Worm (Caenorhabditis elegans) whole organism, L1 larva: ENCODE measurements around the gene gen-1.
A peak's percentile ranks its signal among the peaks of the same experiment; 100 is the strongest.

Experiments used
- C34B4.2 ChIP-seq: sonication (generic microtip); optimal IDR thresholded peaks from 2 replicates; lab custom pipeline; 2017; ENCODE audit warnings: mild to moderate bottlenecking, missing genetic modification characterization, missing compliant biosample characterization
- F16B12.6 ChIP-seq: fragments of 150-350 bp; optimal IDR thresholded peaks from 2 replicates; lab custom pipeline; 2014; ENCODE audit warnings: missing biosample characterization, missing genetic modification characterization
- Y116A8C.19 ChIP-seq: sonication (generic microtip); optimal IDR thresholded peaks from 2 replicates; lab custom pipeline; 2016; ENCODE audit warnings: missing compliant biosample characterization, missing genetic modification characterization, borderline replicate concordance
- alr-1 ChIP-seq: fragments of 200-800 bp; sonication (Bioruptor generic); optimal IDR thresholded peaks from 2 replicates; lab custom pipeline; 2018; ENCODE audit warnings: borderline replicate concordance, mild to moderate bottlenecking, missing genetic modification characterization, missing compliant biosample characterization
- aly-2 ChIP-seq: fragments of 150-350 bp; optimal IDR thresholded peaks from 2 replicates; lab custom pipeline; 2014; ENCODE audit warnings: missing biosample characterization, missing genetic modification characterization
- ama-1 ChIP-seq: fragments of 150-350 bp; optimal IDR thresholded peaks from 2 replicates; lab custom pipeline; 2014
- blmp-1 ChIP-seq: fragments of 150-350 bp; optimal IDR thresholded peaks from 2 replicates; lab custom pipeline; 2014; ENCODE audit warnings: missing biosample characterization, missing genetic modification characterization
- ceh-63 ChIP-seq: fragments of 200-800 bp; sonication (Bioruptor generic); optimal IDR thresholded peaks from 2 replicates; lab custom pipeline; 2018; ENCODE audit warnings: mild to moderate bottlenecking, missing genetic modification characterization, missing compliant biosample characterization
- ceh-8 ChIP-seq: fragments of 200-800 bp; sonication (Bioruptor generic); optimal IDR thresholded peaks from 2 replicates; lab custom pipeline; 2018; ENCODE audit warnings: mild to moderate bottlenecking, missing genetic modification characterization, moderate library complexity, missing compliant biosample characterization
- ceh-82 ChIP-seq, 3 experiments: fragments of 150-350 bp in 1 of 3; sonication (generic microtip) in 2 of 3; optimal IDR thresholded peaks; 2 replicates each; lab custom pipeline; 2014 to 2017; ENCODE audit warnings: missing biosample characterization in 3 of 3, missing genetic modification characterization in 3 of 3
- ceh-88 ChIP-seq: fragments of 200-800 bp; sonication (Bioruptor generic); IDR thresholded peaks from 2 replicates; pipeline ENCODE4 v1.3.6; 2022; ENCODE audit warnings: missing genetic modification characterization, missing compliant biosample characterization
- ces-1 ChIP-seq: fragments of 150-350 bp; optimal IDR thresholded peaks from 2 replicates; lab custom pipeline; 2014; ENCODE audit warnings: missing biosample characterization, missing genetic modification reagents, missing genetic modification characterization
- dpl-1 ChIP-seq, 3 experiments: fragments of 150-350 bp in 2 of 3; sonication (generic microtip) in 1 of 3; optimal IDR thresholded peaks; 2 replicates each; lab custom pipeline; 2014 to 2017; ENCODE audit warnings: missing biosample characterization in 3 of 3, missing genetic modification characterization in 3 of 3, missing genetic modification reagents in 3 of 3
- dsc-1 ChIP-seq: sonication (generic microtip); optimal IDR thresholded peaks from 2 replicates; lab custom pipeline; 2016; ENCODE audit warnings: mild to moderate bottlenecking, missing genetic modification characterization, missing compliant biosample characterization
- egl-27 ChIP-seq, 2 experiments: fragments of 150-350 bp in 1 of 2; sonication (generic microtip); optimal IDR thresholded peaks; 3 replicates each; lab custom pipeline; 2017 to 2018; ENCODE audit warnings: missing biosample characterization in 2 of 2, missing genetic modification characterization in 2 of 2, missing genetic modification reagents in 2 of 2
- elt-2 ChIP-seq: sonication (generic microtip); optimal IDR thresholded peaks from 2 replicates; lab custom pipeline; 2016; ENCODE audit warnings: missing genetic modification characterization, mild to moderate bottlenecking, inconsistent platforms, missing compliant biosample characterization, missing genetic modification reagents
- elt-3 ChIP-seq, 6 experiments: fragments of 150-350 bp in 1 of 6; sonication (generic microtip); optimal IDR thresholded peaks; 2 replicates each; lab custom pipeline; 2017 to 2018; ENCODE audit warnings: missing biosample characterization in 6 of 6, missing genetic modification characterization in 6 of 6, inconsistent platforms in 1 of 6
- ets-5 ChIP-seq: fragments of 200-800 bp; sonication (Bioruptor generic); IDR thresholded peaks from 2 replicates; pipeline ENCODE4 v1.3.6; 2022; ENCODE audit warnings: missing genetic modification characterization, missing compliant biosample characterization
- grh-1 ChIP-seq: fragments of 200-800 bp; sonication (Bioruptor generic); IDR thresholded peaks from 2 replicates; pipeline ENCODE4 v1.3.6; 2022; ENCODE audit warnings: missing genetic modification reagents, missing genetic modification characterization, missing compliant biosample characterization
- hlh-17 ChIP-seq: fragments of 200-800 bp; sonication (Bioruptor generic); optimal IDR thresholded peaks from 2 replicates; lab custom pipeline; 2018; ENCODE audit warnings: missing genetic modification characterization, mild to moderate bottlenecking, missing compliant biosample characterization, moderate library complexity, borderline replicate concordance
- hpl-2 ChIP-seq: fragments of 150-350 bp; optimal IDR thresholded peaks from 2 replicates; lab custom pipeline; 2014; ENCODE audit warnings: missing biosample characterization, missing genetic modification reagents, missing genetic modification characterization
- irx-1 ChIP-seq: sonication (generic microtip); optimal IDR thresholded peaks from 2 replicates; lab custom pipeline; 2016; ENCODE audit warnings: missing genetic modification characterization, missing compliant biosample characterization
- lin-14 ChIP-seq: fragments of 200-800 bp; sonication (Bioruptor generic); optimal IDR thresholded peaks from 2 replicates; lab custom pipeline; 2018; ENCODE audit warnings: mild to moderate bottlenecking, missing genetic modification characterization, moderate library complexity, missing compliant biosample characterization
- lin-15B ChIP-seq: fragments of 150-350 bp; sonication (generic microtip); optimal IDR thresholded peaks from 3 replicates; lab custom pipeline; 2014; ENCODE audit warnings: missing biosample characterization, missing genetic modification characterization
- lsy-2 ChIP-seq, 2 experiments: fragments of 150-350 bp; optimal IDR thresholded peaks; 2 replicates each; lab custom pipeline; 2014; ENCODE audit warnings: missing biosample characterization in 2 of 2, missing genetic modification characterization in 2 of 2
- mab-9 ChIP-seq: fragments of 200-800 bp; sonication (Bioruptor generic); IDR thresholded peaks from 2 replicates; pipeline ENCODE4 v1.3.6; 2022; ENCODE audit warnings: missing genetic modification reagents, missing genetic modification characterization, missing compliant biosample characterization
- mdl-1 ChIP-seq, 2 experiments: fragments of 150-350 bp; optimal IDR thresholded peaks; 2 replicates each; lab custom pipeline; 2014 to 2017; ENCODE audit warnings: missing biosample characterization in 2 of 2, missing genetic modification characterization in 2 of 2, inconsistent platforms in 1 of 2
- mef-2 ChIP-seq: fragments of 150-350 bp; optimal IDR thresholded peaks from 2 replicates; lab custom pipeline; 2014; ENCODE audit warnings: missing biosample characterization, missing genetic modification characterization
- mep-1 ChIP-seq: fragments of 150-350 bp; optimal IDR thresholded peaks from 2 replicates; lab custom pipeline; 2014; ENCODE audit warnings: missing biosample characterization, missing genetic modification characterization
- nhr-11 ChIP-seq: fragments of 150-350 bp; optimal IDR thresholded peaks from 2 replicates; lab custom pipeline; 2014; ENCODE audit warnings: missing biosample characterization, missing genetic modification characterization
- nhr-12 ChIP-seq: sonication (generic microtip); optimal IDR thresholded peaks from 2 replicates; lab custom pipeline; 2017; ENCODE audit warnings: missing biosample characterization, missing genetic modification characterization
- nhr-20 ChIP-seq: sonication (generic microtip); optimal IDR thresholded peaks from 2 replicates; lab custom pipeline; 2016; ENCODE audit warnings: mild to moderate bottlenecking, missing genetic modification characterization, missing compliant biosample characterization
- nhr-28 ChIP-seq: fragments of 150-350 bp; optimal IDR thresholded peaks from 2 replicates; lab custom pipeline; 2014; ENCODE audit warnings: missing biosample characterization, missing genetic modification characterization
- nhr-77 ChIP-seq: fragments of 150-350 bp; optimal IDR thresholded peaks from 2 replicates; lab custom pipeline; 2014; ENCODE audit warnings: missing biosample characterization, missing genetic modification characterization
- nhr-90 ChIP-seq: sonication (generic microtip); optimal IDR thresholded peaks from 2 replicates; lab custom pipeline; 2016; ENCODE audit warnings: mild to moderate bottlenecking, missing genetic modification characterization, missing compliant biosample characterization; ENCODE audit not compliant: poor library complexity
- pax-3 ChIP-seq: fragments of 200-800 bp; sonication (Bioruptor generic); optimal IDR thresholded peaks from 2 replicates; lab custom pipeline; 2018; ENCODE audit warnings: mild to moderate bottlenecking, missing genetic modification characterization, moderate library complexity, missing compliant biosample characterization
- skn-1 ChIP-seq: fragments of 150-350 bp; optimal IDR thresholded peaks from 2 replicates; lab custom pipeline; 2014; ENCODE audit warnings: missing biosample characterization, missing genetic modification characterization
- snpc-4 ChIP-seq: fragments of 150-350 bp; optimal IDR thresholded peaks from 2 replicates; lab custom pipeline; 2014; ENCODE audit warnings: missing biosample characterization, missing genetic modification characterization
- sox-4 ChIP-seq: sonication (generic microtip); optimal IDR thresholded peaks from 2 replicates; lab custom pipeline; 2016; ENCODE audit warnings: missing genetic modification characterization, missing compliant biosample characterization
- swsn-7 ChIP-seq: sonication (generic microtip); optimal IDR thresholded peaks from 2 replicates; lab custom pipeline; 2016; ENCODE audit warnings: missing genetic modification characterization, missing compliant biosample characterization
- unc-62 ChIP-seq: fragments of 150-350 bp; optimal IDR thresholded peaks from 2 replicates; lab custom pipeline; 2014; ENCODE audit warnings: missing biosample characterization, missing genetic modification reagents, missing genetic modification characterization
- unc-98 ChIP-seq: fragments of 200-800 bp; sonication (Bioruptor generic); IDR thresholded peaks from 2 replicates; pipeline ENCODE4 v1.3.6; 2022; ENCODE audit warnings: missing genetic modification characterization, missing compliant biosample characterization
- vab-15 ChIP-seq: sonication (generic microtip); optimal IDR thresholded peaks from 2 replicates; lab custom pipeline; 2017; ENCODE audit warnings: missing genotype, mild to moderate bottlenecking, missing genetic modification characterization, missing compliant biosample characterization
- xbp-1 ChIP-seq: sonication (generic microtip); optimal IDR thresholded peaks from 2 replicates; lab custom pipeline; 2016; ENCODE audit warnings: missing genetic modification characterization, missing compliant biosample characterization
- zag-1 ChIP-seq: fragments of 150-350 bp; optimal IDR thresholded peaks from 2 replicates; lab custom pipeline; 2014; ENCODE audit warnings: missing biosample characterization, missing genetic modification characterization
- ztf-4 ChIP-seq: fragments of 150-350 bp; optimal IDR thresholded peaks from 2 replicates; lab custom pipeline; 2014; ENCODE audit warnings: missing biosample characterization, missing genetic modification characterization

Gene gen-1

DNA sequence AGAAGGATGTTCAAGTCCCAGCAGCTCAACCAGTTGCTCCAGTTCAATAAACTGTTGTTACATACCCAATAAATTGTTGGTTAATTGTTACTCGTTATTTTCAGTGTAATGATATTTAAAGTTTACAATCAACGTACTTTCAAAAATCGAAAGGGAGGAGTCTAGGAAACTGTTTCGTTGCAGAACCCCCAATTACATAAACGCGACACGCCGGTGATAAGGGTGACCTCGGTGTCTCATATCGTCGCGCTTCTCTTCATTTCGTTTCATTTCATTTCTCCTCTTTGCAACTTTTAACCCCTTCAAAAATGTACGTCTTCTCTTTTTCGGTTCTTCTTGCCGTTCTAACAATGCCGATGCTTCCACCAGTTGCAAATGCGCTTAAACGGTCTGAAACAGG, 40.1 kb downstream of the gen-1 start, which contains the start of gene C23G10.2:
TSS of gene C23G10.2 (plus strand) at position 184 of the 400 bp plus-strand sequence.
- peak in 1 of 2 experiments; percentile 36 for TF ChIP-seq lsy-2 (tag; optimal IDR thresholded peaks at IDR 0.05; lab: Kevin White, UChicago)
- no peak for TF ChIP-seq unc-98
- TF ChIP-seq Y116A8C.19 (tag; lab: Kevin White, UChicago), result no peak
- peak; percentile 14 for TF ChIP-seq blmp-1
- peak in 1 of 6 experiments; percentile 58 for TF ChIP-seq elt-3 (tag; optimal IDR thresholded peaks at IDR 0.05; lab: Kevin White, UChicago)
- no peak for TF ChIP-seq alr-1

DNA sequence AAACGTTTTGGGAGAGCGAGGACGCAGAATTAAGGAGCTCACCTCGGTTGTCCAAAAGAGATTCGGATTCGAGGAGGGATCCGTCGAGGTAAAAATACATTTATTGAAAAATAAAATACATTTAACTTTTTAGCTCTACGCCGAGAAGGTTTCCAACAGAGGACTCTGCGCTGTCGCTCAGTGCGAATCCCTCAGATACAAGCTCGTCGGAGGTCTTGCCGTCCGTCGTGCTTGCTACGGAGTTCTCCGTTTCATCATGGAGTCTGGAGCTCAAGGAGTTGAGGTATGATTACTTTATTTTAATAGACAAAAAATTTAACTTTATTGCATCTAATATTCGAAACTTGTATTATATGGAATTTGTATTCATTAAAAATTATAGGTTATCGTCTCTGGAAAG, 40.9 kb downstream of the gen-1 start:
- TF ChIP-seq ceh-88 (GFP tag; lab: Robert Waterston, UW) (no peak), hpl-2 (no peak), nhr-11 (no peak), swsn-7 (tag; lab: Kevin White, UChicago) (no peak), xbp-1 (no peak), grh-1 (GFP tag; lab: Robert Waterston, UW) (no peak), nhr-12 (tag; lab: Kevin White, UChicago) (no peak), mep-1 (tag; lab: Kevin White, UChicago) (no peak), zag-1 (tag; lab: Kevin White, UChicago) (no peak), nhr-20 (tag; lab: Kevin White, UChicago) (no peak), pax-3 (tag; lab: Kevin White, UChicago) (no peak), elt-2 (tag; lab: Kevin White, UChicago) (no peak), ceh-63 (GFP tag; lab: Kevin White, UChicago) (no peak), nhr-90 (tag; lab: Kevin White, UChicago) (no peak), mdl-1 (tag; optimal IDR thresholded peaks at IDR 0.05; lab: Kevin White, UChicago) (no peak), sox-4 (no peak), blmp-1 (no peak)

DNA sequence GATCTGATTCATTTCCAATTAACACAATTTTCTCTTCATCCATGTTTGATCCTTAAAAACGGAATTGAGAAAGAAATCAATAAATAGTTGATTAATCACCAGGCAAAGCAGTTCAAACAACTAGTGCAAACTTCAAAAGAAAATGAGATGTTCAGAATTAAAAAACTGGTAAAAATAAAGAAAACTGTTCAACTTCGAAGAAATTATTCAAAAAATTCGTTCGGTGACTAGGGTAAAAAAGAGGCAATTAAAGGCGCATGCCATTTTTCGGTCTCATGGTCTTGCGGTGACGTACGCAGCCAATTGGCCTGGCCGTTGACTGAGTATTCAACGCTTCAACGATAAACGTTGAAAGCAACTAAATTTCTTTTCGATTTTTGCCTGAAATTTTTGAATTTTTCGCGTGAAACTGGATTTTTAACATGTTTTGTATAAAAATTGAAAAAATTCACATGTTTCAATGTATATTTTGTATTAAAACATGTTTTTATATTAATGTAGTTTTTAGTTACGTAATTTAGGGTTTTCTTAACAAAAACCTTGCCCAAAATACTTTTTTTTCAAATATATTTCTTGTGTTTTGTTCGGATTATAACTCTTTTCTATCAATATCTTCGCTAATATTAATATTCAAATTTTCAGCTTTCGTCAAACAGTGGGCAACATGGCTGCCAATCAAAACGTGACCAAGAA, 41.7 kb downstream of the gen-1 start, which contains the start of the genes sna-3 and rps-3:
TSS of gene sna-3 (minus strand) at position 51 of the 693 bp plus-strand sequence.
TSS of gene rps-3 (plus strand) at position 643 of the 693 bp plus-strand sequence.
- TF ChIP-seq mab-9 (GFP tag; lab: Robert Waterston, UW), result no peak
- TF ChIP-seq ets-5 (GFP tag; lab: Robert Waterston, UW), result no peak
- no peak for TF ChIP-seq nhr-12 (tag; lab: Kevin White, UChicago)
- peak; percentile 29 for TF ChIP-seq aly-2 (tag; lab: Kevin White, UChicago)
- peak; percentile 70 to 80 (median 78) for TF ChIP-seq dpl-1 (GFP tag; optimal IDR thresholded peaks at IDR 0.05; lab: Kevin White, UChicago)
- no peak for TF ChIP-seq mef-2
- peak; percentile 44 for TF ChIP-seq vab-15
- peak; percentile 27 for TF ChIP-seq hpl-2
- TF ChIP-seq ceh-8 (GFP tag; lab: Kevin White, UChicago), result peak; percentile 31
- no peak for TF ChIP-seq ama-1 (lab: Kevin White, UChicago)
- no peak for TF ChIP-seq alr-1
- TF ChIP-seq nhr-77, result peak; percentile 70
- TF ChIP-seq unc-62 (GFP tag; lab: Kevin White, UChicago), result no peak
- TF ChIP-seq nhr-90 (tag; lab: Kevin White, UChicago), result peak; percentile 57
- TF ChIP-seq irx-1, result peak; percentile 40
- TF ChIP-seq ceh-63 (GFP tag; lab: Kevin White, UChicago), result no peak
- TF ChIP-seq ztf-4 (tag; lab: Kevin White, UChicago), result peak; percentile 7
- TF ChIP-seq lin-14 (GFP tag; lab: Kevin White, UChicago), result peak; percentile 70
- TF ChIP-seq hlh-17 (GFP tag; lab: Kevin White, UChicago), result no peak
- no peak for TF ChIP-seq elt-2 (tag; lab: Kevin White, UChicago)
- peak; percentile 71 for TF ChIP-seq blmp-1
- TF ChIP-seq nhr-28, result no peak
- peak; percentile 44 for TF ChIP-seq dsc-1 (tag; lab: Kevin White, UChicago)
- peak; percentile 76 for TF ChIP-seq skn-1
- peak; percentile 60 to 80 (median 61) for TF ChIP-seq ceh-82 (tag; optimal IDR thresholded peaks at IDR 0.05; lab: Kevin White, UChicago)
- no peak for TF ChIP-seq egl-27 (tag; optimal IDR thresholded peaks at IDR 0.05; lab: Kevin White, UChicago)
- peak; percentile 68 for TF ChIP-seq lin-15B (tag; lab: Kevin White, UChicago)
- peak; percentile 54 for TF ChIP-seq F16B12.6 (tag; lab: Kevin White, UChicago)
- TF ChIP-seq xbp-1, result peak; percentile 74
- peak; percentile 27 for TF ChIP-seq snpc-4 (tag; lab: Kevin White, UChicago)
- TF ChIP-seq elt-3 (tag; optimal IDR thresholded peaks at IDR 0.05; lab: Kevin White, UChicago), result peak in 4 of 6 experiments; percentile 30 to 69 (median 38)
- no peak for TF ChIP-seq ces-1 (GFP tag; lab: Kevin White, UChicago)
- no peak for TF ChIP-seq C34B4.2 (tag; lab: Kevin White, UChicago)
- no peak for TF ChIP-seq Y116A8C.19 (tag; lab: Kevin White, UChicago)
